Worm (Caenorhabditis elegans): ENCODE data around the gene F53C3.8.

DNA sequence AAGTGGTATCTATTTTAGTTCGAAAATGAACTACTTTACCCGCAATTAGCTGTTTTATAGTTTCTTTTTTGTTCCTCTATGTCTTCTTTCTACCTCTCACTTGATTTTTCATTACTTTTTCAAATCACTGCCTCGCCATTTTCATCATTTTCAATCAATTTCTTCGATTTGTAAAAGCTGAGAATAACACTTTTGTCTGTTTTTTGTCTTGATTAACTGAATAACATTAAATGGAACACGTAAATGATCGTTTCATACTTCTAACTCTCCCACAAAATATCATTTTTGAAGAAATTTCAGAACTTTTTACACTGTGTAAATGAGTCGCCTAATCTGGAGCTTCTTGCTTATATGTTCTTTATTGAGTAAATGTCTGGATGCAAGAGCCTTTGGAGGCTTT is 9.9 kb downstream of the F53C3.8 start, which contains the start of gene F53C3.4:
- TF ChIP-seq nhr-237 (tag; optimal IDR thresholded peaks at IDR 0.05) (no peak), F26F4.8 (GFP tag; conservative IDR thresholded peaks at IDR 0.05) (no peak), lsy-2 (tag; optimal IDR thresholded peaks at IDR 0.05) (no peak), ZK546.5 (tag; optimal IDR thresholded peaks at IDR 0.05) (no peak), tag-97 (GFP tag; IDR thresholded peaks at IDR 0.05) (no peak), unc-62 (GFP tag; optimal IDR thresholded peaks at IDR 0.05 in 1 of 2) (no peak), unc-62 (tag; optimal IDR thresholded peaks at IDR 0.05) (no peak), fkh-10 (GFP tag; optimal IDR thresholded peaks at IDR 0.05) (no peak), ces-1 (GFP tag; optimal IDR thresholded peaks at IDR 0.05) (no peak), aha-1 (tag) (no peak), pqm-1 (tag; optimal IDR thresholded peaks at IDR 0.05) (no peak), madf-9 (GFP tag; conservative IDR thresholded peaks at IDR 0.05) (no peak), R02D3.7 (tag; optimal IDR thresholded peaks at IDR 0.05) (no peak)

Measured in whole organism, L4 larva.